Fruit fly (Drosophila melanogaster) whole organism, prepupa: ENCODE data around the gene CG11905.

ENCODE experiments used
- CG10631 ChIP-seq: fragments of 200-800 bp; sonication (Bioruptor generic); optimal IDR thresholded peaks from 2 replicates; lab custom pipeline; 2016; ENCODE audit warnings: missing biosample characterization, missing genetic modification characterization
- CG10669 ChIP-seq: fragments of 200-800 bp; sonication (Bioruptor generic); optimal IDR thresholded peaks from 3 replicates; lab custom pipeline; 2018; ENCODE audit warnings: missing biosample characterization, mild to moderate bottlenecking, missing genetic modification characterization, moderate library complexity
- CG11294 ChIP-seq: fragments of 200-800 bp; sonication (Bioruptor generic); IDR thresholded peaks from 2 replicates; pipeline ENCODE4 v1.3.6; 2022; ENCODE audit warnings: missing biosample characterization, missing genetic modification characterization
- CG11762 ChIP-seq: fragments of 200-800 bp; sonication (Bioruptor generic); optimal IDR thresholded peaks from 3 replicates; lab custom pipeline; 2016; ENCODE audit warnings: missing biosample characterization, missing genetic modification characterization; ENCODE audit not compliant: insufficient read depth
- CG11902 ChIP-seq: fragments of 200-800 bp; sonication (Bioruptor generic); optimal IDR thresholded peaks from 3 replicates; lab custom pipeline; 2016; ENCODE audit warnings: missing biosample characterization, missing genetic modification characterization
- CG15336 ChIP-seq: fragments of 200-800 bp; sonication (Bioruptor generic); IDR thresholded peaks from 2 replicates; pipeline ENCODE4 v1.3.6; 2022; ENCODE audit warnings: missing biosample characterization, missing genetic modification characterization
- CG1621 ChIP-seq: fragments of 200-800 bp; sonication (Bioruptor generic); optimal IDR thresholded peaks from 3 replicates; lab custom pipeline; 2018; ENCODE audit warnings: missing biosample characterization, mild to moderate bottlenecking, missing genetic modification characterization
- CG3032 ChIP-seq: fragments of 200-800 bp; optimal IDR thresholded peaks from 2 replicates; lab custom pipeline; 2019; ENCODE audit warnings: missing biosample characterization, mild to moderate bottlenecking, missing genetic modification characterization, moderate library complexity
- CG31627 ChIP-seq: fragments of 200-800 bp; sonication (Bioruptor generic); optimal IDR thresholded peaks from 3 replicates; lab custom pipeline; 2016; ENCODE audit warnings: missing biosample characterization, missing genetic modification characterization
- CG3919 ChIP-seq: fragments of 200-800 bp; sonication (Bioruptor generic); optimal IDR thresholded peaks from 3 replicates; lab custom pipeline; 2016; ENCODE audit warnings: missing biosample characterization, missing genetic modification characterization
- CG6276 ChIP-seq: fragments of 200-800 bp; sonication (Bioruptor generic); optimal IDR thresholded peaks from 2 replicates; lab custom pipeline; 2017; ENCODE audit warnings: missing biosample characterization, mild to moderate bottlenecking, missing genetic modification characterization
- CG6792 ChIP-seq: fragments of 200-800 bp; sonication (Bioruptor generic); optimal IDR thresholded peaks from 3 replicates; lab custom pipeline; 2016; ENCODE audit warnings: missing biosample characterization, missing genetic modification characterization
- CG6808 ChIP-seq: fragments of 200-800 bp; sonication (Bioruptor generic); optimal IDR thresholded peaks from 3 replicates; lab custom pipeline; 2017; ENCODE audit warnings: missing biosample characterization, missing genetic modification characterization, mild to moderate bottlenecking, moderate library complexity, missing genetic modification reagents
- CG7368 ChIP-seq: fragments of 200-800 bp; sonication (Bioruptor generic); optimal IDR thresholded peaks from 3 replicates; lab custom pipeline; 2016; ENCODE audit warnings: missing biosample characterization, missing genetic modification characterization
- CG8119 ChIP-seq: fragments of 200-800 bp; sonication (Bioruptor generic); IDR thresholded peaks from 3 replicates; pipeline ENCODE4 v1.3.6; 2022; ENCODE audit warnings: missing biosample characterization, missing genetic modification characterization
- CG8319 ChIP-seq: fragments of 200-800 bp; sonication (Bioruptor generic); optimal IDR thresholded peaks from 3 replicates; lab custom pipeline; 2016; ENCODE audit warnings: missing biosample characterization, missing genetic modification characterization
- CG9139 ChIP-seq: fragments of 200-800 bp; sonication (Bioruptor generic); optimal IDR thresholded peaks from 3 replicates; lab custom pipeline; 2017; ENCODE audit warnings: missing biosample characterization, mild to moderate bottlenecking, missing genetic modification characterization
- Eip75B ChIP-seq: fragments of 200-800 bp; sonication (Bioruptor generic); optimal IDR thresholded peaks from 3 replicates; lab custom pipeline; 2016; ENCODE audit warnings: missing biosample characterization, missing genetic modification characterization
- Eip78C ChIP-seq: fragments of 200-800 bp; sonication (Bioruptor generic); peaks from one replicate; lab custom pipeline; 2016; ENCODE audit warnings: missing biosample characterization, missing genetic modification characterization
- Eip93F ChIP-seq: fragments of 200-800 bp; sonication (Bioruptor generic); optimal IDR thresholded peaks from 2 replicates; lab custom pipeline; 2016; ENCODE audit warnings: missing biosample characterization, mild to moderate bottlenecking, missing genetic modification characterization
- Ets21C ChIP-seq: fragments of 200-800 bp; sonication (Bioruptor generic); optimal IDR thresholded peaks from 3 replicates; lab custom pipeline; 2016; ENCODE audit warnings: missing biosample characterization, missing genetic modification characterization
- Gug ChIP-seq: fragments of 200-800 bp; sonication (Bioruptor generic); IDR thresholded peaks from 2 replicates; pipeline ENCODE4 v1.3.6; 2022; ENCODE audit warnings: missing biosample characterization, missing genetic modification characterization
- Hr38 ChIP-seq: sonication (Bioruptor generic); optimal IDR thresholded peaks from 2 replicates; lab custom pipeline; 2016; ENCODE audit warnings: missing biosample characterization, missing genetic modification characterization
- Hr4 ChIP-seq: fragments of 200-800 bp; sonication (Bioruptor generic); optimal IDR thresholded peaks from 3 replicates; lab custom pipeline; 2016; ENCODE audit warnings: missing biosample characterization, missing genetic modification characterization
- OdsH ChIP-seq: fragments of 200-800 bp; sonication (Bioruptor generic); optimal IDR thresholded peaks from 3 replicates; lab custom pipeline; 2016; ENCODE audit warnings: missing biosample characterization, missing genetic modification characterization
- Sox102F ChIP-seq: fragments of 200-800 bp; sonication (Bioruptor generic); optimal IDR thresholded peaks from 2 replicates; lab custom pipeline; 2016; ENCODE audit warnings: missing biosample characterization, mild to moderate bottlenecking, missing genetic modification characterization
- Sox14 ChIP-seq: fragments of 200-800 bp; sonication (Bioruptor generic); optimal IDR thresholded peaks from 3 replicates; lab custom pipeline; 2016; ENCODE audit warnings: missing biosample characterization, missing genetic modification characterization
- Sox15 ChIP-seq: fragments of 200-800 bp; sonication (Bioruptor generic); optimal IDR thresholded peaks from 3 replicates; lab custom pipeline; 2016; ENCODE audit warnings: missing biosample characterization, missing genetic modification characterization
- achi ChIP-seq: fragments of 200-800 bp; sonication (Bioruptor generic); optimal IDR thresholded peaks from 3 replicates; lab custom pipeline; 2016; ENCODE audit warnings: missing biosample characterization, missing genetic modification characterization
- cyc ChIP-seq: fragments of 200-800 bp; sonication (Bioruptor generic); optimal IDR thresholded peaks from 3 replicates; lab custom pipeline; 2016; ENCODE audit warnings: missing biosample characterization, missing genetic modification characterization
- dac ChIP-seq: fragments of 200-800 bp; sonication (Bioruptor generic); optimal IDR thresholded peaks from 2 replicates; lab custom pipeline; 2017; ENCODE audit warnings: missing biosample characterization, mild to moderate bottlenecking, missing genetic modification characterization
- dsx ChIP-seq: fragments of 200-800 bp; optimal IDR thresholded peaks from 3 replicates; lab custom pipeline; 2019; ENCODE audit warnings: missing biosample characterization, mild to moderate bottlenecking, missing genetic modification characterization, moderate library complexity; ENCODE audit not compliant: poor library complexity, severe bottlenecking
- eg ChIP-seq: fragments of 200-800 bp; sonication (Bioruptor generic); IDR thresholded peaks from 3 replicates; pipeline ENCODE4 v1.3.6; 2022; ENCODE audit warnings: missing biosample characterization, missing genetic modification characterization
- esn ChIP-seq: fragments of 200-800 bp; sonication (Bioruptor generic); optimal IDR thresholded peaks from 2 replicates; lab custom pipeline; 2016; ENCODE audit warnings: missing biosample characterization, mild to moderate bottlenecking, missing genetic modification characterization, moderate library complexity
- fkh ChIP-seq: fragments of 200-800 bp; sonication (Bioruptor generic); optimal IDR thresholded peaks from 3 replicates; lab custom pipeline; 2017; ENCODE audit warnings: missing biosample characterization, mild to moderate bottlenecking, missing genetic modification characterization, moderate library complexity
- lz ChIP-seq: fragments of 200-800 bp; sonication (Bioruptor generic); optimal IDR thresholded peaks from 3 replicates; lab custom pipeline; 2016; ENCODE audit warnings: missing biosample characterization, missing genetic modification characterization
- pdm3 ChIP-seq: fragments of 200-800 bp; sonication (Bioruptor generic); optimal IDR thresholded peaks from 3 replicates; lab custom pipeline; 2016; ENCODE audit warnings: missing biosample characterization, missing genetic modification characterization
- salr ChIP-seq, 2 experiments: fragments of 200-800 bp; sonication (Bioruptor generic); optimal IDR thresholded peaks; 3 replicates each; lab custom pipeline; 2016 to 2018; ENCODE audit warnings: missing biosample characterization in 2 of 2, missing genetic modification characterization in 2 of 2, mild to moderate bottlenecking in 1 of 2
- spab ChIP-seq: fragments of 200-800 bp; sonication (Bioruptor generic); optimal IDR thresholded peaks from 2 replicates; lab custom pipeline; 2017; ENCODE audit warnings: missing biosample characterization, mild to moderate bottlenecking, missing genetic modification characterization, missing genetic modification reagents
- ss ChIP-seq, 2 experiments: fragments of 200-800 bp; sonication (Bioruptor generic); optimal IDR thresholded peaks; 2 replicates in 1 of 2; 3 replicates in 1 of 2; lab custom pipeline; 2017 to 2018; ENCODE audit warnings: mild to moderate bottlenecking in 2 of 2, missing biosample characterization in 2 of 2, missing genetic modification characterization in 2 of 2, moderate library complexity in 1 of 2
- svp ChIP-seq: fragments of 200-800 bp; sonication (Bioruptor generic); peaks from one replicate; lab custom pipeline; 2016; ENCODE audit warnings: missing biosample characterization, missing genetic modification characterization
- topi ChIP-seq: fragments of 200-800 bp; sonication (Bioruptor generic); optimal IDR thresholded peaks from 3 replicates; lab custom pipeline; 2016; ENCODE audit warnings: missing biosample characterization, missing genetic modification characterization
- vri ChIP-seq: fragments of 200-800 bp; sonication (Bioruptor generic); optimal IDR thresholded peaks from 3 replicates; lab custom pipeline; 2016; ENCODE audit warnings: missing biosample characterization, mild to moderate bottlenecking, missing genetic modification characterization

The CG11905 gene

dm6 chr3L:16936689-16937088 is 1.4 kb upstream of the CG11905 start:
- no peak for TF ChIP-seq CG8119 (GFP tag; lab: Robert Waterston, UW)
- TF ChIP-seq CG8319 (GFP tag; lab: Kevin White, UChicago) = no peak
- TF ChIP-seq ss (GFP tag; optimal IDR thresholded peaks at IDR 0.05; lab: Kevin White, UChicago) = peak in 1 of 2 experiments; percentile 87
- no peak for TF ChIP-seq CG6276 (GFP tag; lab: Kevin White, UChicago)
- TF ChIP-seq CG1621 (tag; lab: Kevin White, UChicago) = peak; percentile 26

dm6 chr3L:16930522-16930921 is 4.8 kb downstream of the CG11905 start:
- TF ChIP-seq Gug (GFP tag; lab: Robert Waterston, UW) (no peak), CG8119 (GFP tag; lab: Robert Waterston, UW) (no peak), vri (GFP tag; lab: Kevin White, UChicago) (no peak), CG6792 (GFP tag; lab: Kevin White, UChicago) (no peak), CG7368 (no peak), svp (GFP tag; lab: Kevin White, UChicago) (no peak), Ets21C (GFP tag; lab: Kevin White, UChicago) (no peak), CG3919 (no peak), achi (GFP tag; lab: Kevin White, UChicago) (no peak), pdm3 (GFP tag; lab: Kevin White, UChicago) (no peak), OdsH (GFP tag; lab: Kevin White, UChicago) (no peak)

dm6 chr3L:16927375-16927774 is 8.0 kb downstream of the CG11905 start, which contains the start of gene CG13023:
TSS of gene CG13023 (minus strand) at chr3L:16927434.
- no peak for TF ChIP-seq CG10669 (GFP tag; lab: Kevin White, UChicago)
- TF ChIP-seq spab (GFP tag; lab: Kevin White, UChicago) = no peak
- no peak for TF ChIP-seq CG10631
- 0 out of 3 replicates have a peak, but pooled peaks have one; percentile 22 for TF ChIP-seq eg
- no peak for TF ChIP-seq CG15336 (GFP tag; lab: Robert Waterston, UW)
- no peak for TF ChIP-seq CG11762 (GFP tag; lab: Kevin White, UChicago)
- no peak for TF ChIP-seq Sox15 (GFP tag; lab: Kevin White, UChicago)
- TF ChIP-seq CG8119 (GFP tag; lab: Robert Waterston, UW) = no peak
- TF ChIP-seq dsx (GFP tag; lab: Kevin White, UChicago) = no peak
- no peak for TF ChIP-seq Eip93F (GFP tag; lab: Kevin White, UChicago)
- TF ChIP-seq salr (GFP tag; optimal IDR thresholded peaks at IDR 0.05; lab: Kevin White, UChicago) = no peak
- no peak for TF ChIP-seq cyc (GFP tag; lab: Kevin White, UChicago)
- TF ChIP-seq Eip75B (GFP tag; lab: Kevin White, UChicago) = no peak
- no peak for TF ChIP-seq CG11902 (GFP tag; lab: Kevin White, UChicago)
- peak; percentile 69 for TF ChIP-seq Sox14 (GFP tag; lab: Kevin White, UChicago)
- no peak for TF ChIP-seq Gug (GFP tag; lab: Robert Waterston, UW)
- TF ChIP-seq Hr38 (GFP tag; lab: Kevin White, UChicago) = no peak
- TF ChIP-seq Eip78C (GFP tag; lab: Kevin White, UChicago) = no peak
- TF ChIP-seq CG31627 = no peak
- peak; percentile 8 for TF ChIP-seq CG9139
- peak; percentile 9 for TF ChIP-seq CG6808 (GFP tag; lab: Kevin White, UChicago)
- TF ChIP-seq topi (GFP tag; lab: Kevin White, UChicago) = no peak
- TF ChIP-seq CG8319 (GFP tag; lab: Kevin White, UChicago) = no peak
- TF ChIP-seq CG3032 (tag; lab: Kevin White, UChicago) = no peak
- no peak for TF ChIP-seq Sox102F (GFP tag; lab: Kevin White, UChicago)
- TF ChIP-seq pdm3 (GFP tag; lab: Kevin White, UChicago) = no peak
- TF ChIP-seq CG1621 (tag; lab: Kevin White, UChicago) = peak; percentile 16
- TF ChIP-seq achi (GFP tag; lab: Kevin White, UChicago) = no peak
- TF ChIP-seq esn = no peak
- peak in 1 of 2 experiments; percentile 44 for TF ChIP-seq ss (GFP tag; optimal IDR thresholded peaks at IDR 0.05; lab: Kevin White, UChicago)
- no peak for TF ChIP-seq fkh (GFP tag; lab: Kevin White, UChicago)
- TF ChIP-seq lz (GFP tag; lab: Kevin White, UChicago) = no peak
- TF ChIP-seq Hr4 (GFP tag; lab: Kevin White, UChicago) = no peak
- peak; percentile 2 for TF ChIP-seq CG3919
- TF ChIP-seq CG11294 = no peak
- no peak for TF ChIP-seq dac
